Worm (Caenorhabditis elegans) whole organism, mixed stage, embryonic: Measurements from ENCODE around the gene ergi-3.

ENCODE experiments used
- blmp-1 ChIP-seq: fragments of 150-350 bp; optimal IDR thresholded peaks from 2 replicates; lab custom pipeline; 2014; ENCODE audit warnings: missing biosample characterization, missing genetic modification characterization
- ceh-39 ChIP-seq: fragments of 150-350 bp; optimal IDR thresholded peaks from 2 replicates; lab custom pipeline; 2014; ENCODE audit warnings: missing biosample characterization, missing genetic modification characterization
- ceh-83 ChIP-seq: fragments of 200-800 bp; sonication (Bioruptor generic); optimal IDR thresholded peaks from 2 replicates; lab custom pipeline; 2018; ENCODE audit warnings: mild to moderate bottlenecking, missing genetic modification characterization, missing compliant biosample characterization
- ces-1 ChIP-seq: fragments of 150-350 bp; optimal IDR thresholded peaks from 2 replicates; lab custom pipeline; 2014; ENCODE audit warnings: missing biosample characterization, missing genetic modification reagents, missing genetic modification characterization
- cnd-1 ChIP-seq: fragments of 200-800 bp; sonication (Bioruptor generic); optimal IDR thresholded peaks from 2 replicates; lab custom pipeline; 2018; ENCODE audit warnings: mild to moderate bottlenecking, missing genetic modification characterization, missing compliant biosample characterization
- drap-1 ChIP-seq: fragments of 200-800 bp; sonication (Bioruptor generic); optimal IDR thresholded peaks from 3 replicates; lab custom pipeline; 2018; ENCODE audit warnings: mild to moderate bottlenecking, missing genetic modification characterization, missing compliant biosample characterization
- elt-3 ChIP-seq: fragments of 150-350 bp; optimal IDR thresholded peaks from 2 replicates; lab custom pipeline; 2014; ENCODE audit warnings: missing biosample characterization, missing genetic modification characterization
- flh-1 ChIP-seq: fragments of 200-800 bp; sonication (Bioruptor generic); optimal IDR thresholded peaks from 2 replicates; lab custom pipeline; 2018; ENCODE audit warnings: mild to moderate bottlenecking, missing genetic modification characterization, moderate library complexity, missing compliant biosample characterization
- ham-2 ChIP-seq: fragments of 200-800 bp; sonication (Bioruptor generic); optimal IDR thresholded peaks from 2 replicates; lab custom pipeline; 2018; ENCODE audit warnings: mild to moderate bottlenecking, missing genetic modification characterization, missing compliant biosample characterization
- hlh-1 ChIP-seq: fragments of 150-350 bp; optimal IDR thresholded peaks from 2 replicates; lab custom pipeline; 2014; ENCODE audit warnings: missing biosample characterization, missing genetic modification reagents, missing genetic modification characterization
- lin-13 ChIP-seq: fragments of 150-350 bp; optimal IDR thresholded peaks from 2 replicates; lab custom pipeline; 2014; ENCODE audit warnings: missing biosample characterization, missing genetic modification characterization
- mls-2 ChIP-seq: sonication (generic microtip); optimal IDR thresholded peaks from 2 replicates; lab custom pipeline; 2016; ENCODE audit warnings: mild to moderate bottlenecking, missing genetic modification characterization, moderate library complexity, missing compliant biosample characterization
- nhr-237 ChIP-seq: fragments of 150-350 bp; optimal IDR thresholded peaks from 2 replicates; lab custom pipeline; 2014; ENCODE audit warnings: missing biosample characterization, missing genetic modification characterization
- nhr-76 ChIP-seq: sonication (generic microtip); optimal IDR thresholded peaks from 2 replicates; lab custom pipeline; 2017; ENCODE audit warnings: missing biosample characterization, missing genetic modification characterization
- sem-2 ChIP-seq: fragments of 200-800 bp; sonication (Bioruptor generic); optimal IDR thresholded peaks from 2 replicates; lab custom pipeline; 2018; ENCODE audit warnings: mild to moderate bottlenecking, missing genetic modification characterization, missing compliant biosample characterization
- snpc-4 ChIP-seq: fragments of 150-350 bp; optimal IDR thresholded peaks from 2 replicates; lab custom pipeline; 2014; ENCODE audit warnings: missing biosample characterization, missing genetic modification characterization
- sptf-1 ChIP-seq: sonication (generic microtip); optimal IDR thresholded peaks from 2 replicates; lab custom pipeline; 2017; ENCODE audit warnings: mild to moderate bottlenecking, missing genetic modification characterization, moderate library complexity, missing compliant biosample characterization
- tbx-8 ChIP-seq: fragments of 200-800 bp; sonication (Bioruptor generic); optimal IDR thresholded peaks from 2 replicates; lab custom pipeline; 2018; ENCODE audit warnings: mild to moderate bottlenecking, missing genetic modification characterization, moderate library complexity, missing compliant biosample characterization
- unc-120 ChIP-seq: sonication (generic microtip); optimal IDR thresholded peaks from 2 replicates; lab custom pipeline; 2017; ENCODE audit warnings: missing genetic modification characterization, missing compliant biosample characterization; ENCODE audit not compliant: poor library complexity, severe bottlenecking
- unc-39 ChIP-seq: fragments of 150-350 bp; optimal IDR thresholded peaks from 2 replicates; lab custom pipeline; 2014; ENCODE audit warnings: missing biosample characterization, missing genetic modification characterization

The ergi-3 gene

ce11 chrX:15567986-15568940 lies 48.3 kb downstream of the ergi-3 start, which contains the start of gene dyn-1:
Gene dyn-1, plus strand, starts transcription at chrX:15568890.
- peak; percentile 42 for TF ChIP-seq unc-120 (tag; lab: Kevin White, UChicago)
- TF ChIP-seq cnd-1 (tag; lab: Kevin White, UChicago): peak; percentile 33
- TF ChIP-seq unc-39: no peak
- TF ChIP-seq sptf-1 (tag; lab: Kevin White, UChicago): no peak
- TF ChIP-seq lin-13 (tag; lab: Kevin White, UChicago): peak; percentile 31
- peak; percentile 18 for TF ChIP-seq ces-1
- TF ChIP-seq tbx-8: no peak
- peak; percentile 42 for TF ChIP-seq ham-2 (GFP tag; lab: Kevin White, UChicago)

DNA sequence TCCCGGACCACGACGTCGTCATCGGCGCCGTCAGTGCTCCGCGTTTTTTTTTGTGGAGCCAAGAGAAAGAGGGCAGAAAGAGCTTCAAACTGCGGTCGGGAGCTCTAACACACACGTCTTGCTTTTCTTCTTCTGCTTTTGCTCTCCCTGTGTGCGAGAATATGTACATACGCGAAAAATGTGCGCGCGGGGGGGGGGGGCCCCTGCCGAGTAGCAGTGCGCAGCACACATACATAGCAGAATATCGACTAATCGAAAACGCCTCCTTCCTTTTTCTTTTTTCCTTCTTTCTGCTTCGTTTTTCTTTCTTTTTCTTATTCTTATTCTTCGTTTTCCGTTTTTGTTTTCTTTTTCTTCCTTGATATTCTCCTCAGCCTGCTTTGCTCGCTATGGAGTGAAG lies 49.9 kb downstream of the ergi-3 start:
- peak; percentile 48 for TF ChIP-seq mls-2 (tag; lab: Kevin White, UChicago)
- TF ChIP-seq sem-2 (GFP tag; lab: Kevin White, UChicago): no peak
- peak; percentile 39 for TF ChIP-seq sptf-1 (tag; lab: Kevin White, UChicago)
- TF ChIP-seq ces-1: peak; percentile 20

- TF ChIP-seq nhr-76 (tag; lab: Kevin White, UChicago): no peak
- TF ChIP-seq unc-120 (tag; lab: Kevin White, UChicago): no peak
- TF ChIP-seq drap-1 (GFP tag; lab: Kevin White, UChicago): no peak
- TF ChIP-seq ceh-83: no peak
- TF ChIP-seq ham-2 (GFP tag; lab: Kevin White, UChicago): no peak
- no peak for TF ChIP-seq sem-2 (GFP tag; lab: Kevin White, UChicago)
- no peak for TF ChIP-seq mls-2 (tag; lab: Kevin White, UChicago)
- TF ChIP-seq nhr-237: no peak
- no peak for TF ChIP-seq snpc-4
- no peak for TF ChIP-seq unc-39
- no peak for TF ChIP-seq hlh-1 (tag; lab: Kevin White, UChicago)
- no peak for TF ChIP-seq elt-3 (tag; lab: Kevin White, UChicago)
- TF ChIP-seq ceh-39 (tag; lab: Kevin White, UChicago): no peak
- no peak for TF ChIP-seq ces-1
- TF ChIP-seq blmp-1 (tag; lab: Kevin White, UChicago): no peak
- TF ChIP-seq flh-1: no peak
These were observed 52.2 kb downstream of the ergi-3 start for ce11 chrX:15564338-15564737.
